Fruit fly (Drosophila melanogaster) whole organism, embryonic: ENCODE data around the gene Lcp65Ag1.
A peak's percentile ranks its signal among the peaks of the same experiment; 100 is the strongest.

ENCODE experiments used
- Bteb2 ChIP-seq: fragments of 200-800 bp; sonication (Bioruptor generic); optimal IDR thresholded peaks from 2 replicates; lab custom pipeline; 2016; ENCODE audit warnings: missing biosample characterization, missing genetic modification characterization
- CG1024 ChIP-seq: fragments of 200-800 bp; sonication (Bioruptor generic); IDR thresholded peaks from 2 replicates; pipeline ENCODE4 v1.3.6; 2022; ENCODE audit warnings: missing biosample characterization, missing genetic modification characterization
- CG10274 ChIP-seq: fragments of 200-800 bp; sonication (Bioruptor generic); optimal IDR thresholded peaks from 3 replicates; lab custom pipeline; 2017; ENCODE audit warnings: missing biosample characterization, mild to moderate bottlenecking, missing genetic modification characterization
- CG10462 ChIP-seq: fragments of 200-800 bp; sonication (Bioruptor generic); optimal IDR thresholded peaks from 2 replicates; lab custom pipeline; 2016; ENCODE audit warnings: missing biosample characterization, missing genetic modification characterization
- CG10959 ChIP-seq: fragments of 200-800 bp; sonication (Bioruptor generic); IDR thresholded peaks from 2 replicates; pipeline ENCODE4 v1.3.6; 2022; ENCODE audit warnings: missing biosample characterization, missing genetic modification characterization
- CG11247 ChIP-seq: fragments of 200-800 bp; sonication (Bioruptor generic); IDR thresholded peaks from 2 replicates; pipeline ENCODE4 v1.3.6; 2022; ENCODE audit warnings: missing biosample characterization, missing genetic modification characterization
- CG12391 ChIP-seq: fragments of 200-800 bp; sonication (Bioruptor generic); optimal IDR thresholded peaks from 3 replicates; lab custom pipeline; 2018; ENCODE audit warnings: missing biosample characterization, mild to moderate bottlenecking, missing genetic modification characterization, moderate library complexity
- CG13296 ChIP-seq: fragments of 200-800 bp; sonication (Bioruptor generic); optimal IDR thresholded peaks from 3 replicates; lab custom pipeline; 2018; ENCODE audit warnings: missing biosample characterization, mild to moderate bottlenecking, missing genetic modification characterization
- CG14441 ChIP-seq: fragments of 200-800 bp; sonication (Bioruptor generic); IDR thresholded peaks from 2 replicates; pipeline ENCODE4 v1.3.6; 2022; ENCODE audit warnings: missing biosample characterization, missing genetic modification characterization
- CG18476 ChIP-seq: fragments of 200-800 bp; sonication (Bioruptor generic); optimal IDR thresholded peaks from 2 replicates; lab custom pipeline; 2016; ENCODE audit warnings: missing biosample characterization, mild to moderate bottlenecking, missing genetic modification characterization
- CG31388 ChIP-seq: fragments of 200-800 bp; sonication (Bioruptor generic); optimal IDR thresholded peaks from 2 replicates; lab custom pipeline; 2016; ENCODE audit warnings: missing biosample characterization, missing genetic modification characterization
- CG3163 ChIP-seq: fragments of 200-800 bp; sonication (Bioruptor generic); optimal IDR thresholded peaks from 3 replicates; lab custom pipeline; 2016; ENCODE audit warnings: missing biosample characterization, missing genetic modification characterization
- CG4820 ChIP-seq: fragments of 200-800 bp; sonication (Bioruptor generic); optimal IDR thresholded peaks from 3 replicates; lab custom pipeline; 2016; ENCODE audit warnings: missing biosample characterization, missing genetic modification characterization
- CG6854 ChIP-seq: fragments of 200-800 bp; sonication (Bioruptor generic); optimal IDR thresholded peaks from 3 replicates; lab custom pipeline; 2017; ENCODE audit warnings: missing biosample characterization, mild to moderate bottlenecking, missing genetic modification characterization
- CG7372 ChIP-seq: fragments of 200-800 bp; sonication (Bioruptor generic); IDR thresholded peaks from 2 replicates; pipeline ENCODE4 v1.3.6; 2022; ENCODE audit warnings: missing biosample characterization, missing genetic modification characterization
- CG7928 ChIP-seq: fragments of 200-800 bp; sonication (Bioruptor generic); optimal IDR thresholded peaks from 2 replicates; lab custom pipeline; 2017; ENCODE audit warnings: missing biosample characterization, mild to moderate bottlenecking, missing genetic modification characterization
- CG8388 ChIP-seq: fragments of 200-800 bp; sonication (Bioruptor generic); optimal IDR thresholded peaks from 2 replicates; lab custom pipeline; 2019; ENCODE audit warnings: missing biosample characterization, mild to moderate bottlenecking, missing genetic modification characterization, moderate library complexity
- Dek ChIP-seq: fragments of 200-800 bp; sonication (Bioruptor generic); optimal IDR thresholded peaks from 3 replicates; lab custom pipeline; 2019; ENCODE audit warnings: missing biosample characterization, mild to moderate bottlenecking, missing genetic modification characterization, moderate library complexity
- Drgx ChIP-seq: fragments of 200-800 bp; sonication (Bioruptor generic); IDR thresholded peaks from 2 replicates; pipeline ENCODE4 v1.3.6; 2022; ENCODE audit warnings: missing biosample characterization, missing genetic modification characterization
- E2f2 ChIP-seq: fragments of 200-800 bp; sonication (Bioruptor generic); IDR thresholded peaks from 2 replicates; pipeline ENCODE4 v1.3.6; 2022; ENCODE audit warnings: missing biosample characterization, missing genetic modification characterization
- HLHmδ ChIP-seq: fragments of 200-800 bp; sonication (Bioruptor generic); optimal IDR thresholded peaks from 2 replicates; lab custom pipeline; 2018; ENCODE audit warnings: missing biosample characterization, mild to moderate bottlenecking, missing genetic modification characterization, moderate library complexity
- Hr39 ChIP-seq: fragments of >200 bp; optimal IDR thresholded peaks from 2 replicates; lab custom pipeline; 2017
- Jarid2 ChIP-seq: fragments of 200-800 bp; sonication (Bioruptor generic); optimal IDR thresholded peaks from 3 replicates; lab custom pipeline; 2017; ENCODE audit warnings: mild to moderate bottlenecking, missing biosample characterization, missing genetic modification reagents, missing genetic modification characterization
- Mad ChIP-seq: fragments of 200-800 bp; sonication (Bioruptor generic); optimal IDR thresholded peaks from 2 replicates; lab custom pipeline; 2016; ENCODE audit warnings: missing biosample characterization, missing genetic modification characterization
- NK7.1 ChIP-seq: fragments of 200-800 bp; sonication (Bioruptor generic); optimal IDR thresholded peaks from 3 replicates; lab custom pipeline; 2016; ENCODE audit warnings: missing biosample characterization, missing genetic modification characterization
- Nf-YB ChIP-seq: fragments of 200-800 bp; sonication (Bioruptor generic); optimal IDR thresholded peaks from 3 replicates; lab custom pipeline; 2019; ENCODE audit warnings: missing biosample characterization, mild to moderate bottlenecking, missing genetic modification characterization, moderate library complexity
- PHDP ChIP-seq: fragments of 200-800 bp; sonication (Bioruptor generic); optimal IDR thresholded peaks from 3 replicates; lab custom pipeline; 2018; ENCODE audit warnings: missing biosample characterization, mild to moderate bottlenecking, missing genetic modification characterization, moderate library complexity
- Poxn ChIP-seq: fragments of 200-800 bp; sonication (Bioruptor generic); IDR thresholded peaks from 2 replicates; pipeline ENCODE4 v1.3.6; 2022; ENCODE audit warnings: missing biosample characterization, missing genetic modification characterization
- Ravus ChIP-seq: fragments of 200-800 bp; sonication (Bioruptor generic); IDR thresholded peaks from 2 replicates; pipeline ENCODE4 v1.3.6; 2022; ENCODE audit warnings: missing biosample characterization, missing genetic modification characterization
- ash1 ChIP-seq: fragments of 200-800 bp; sonication (Bioruptor generic); optimal IDR thresholded peaks from 2 replicates; lab custom pipeline; 2018; ENCODE audit warnings: missing biosample characterization, mild to moderate bottlenecking, missing genetic modification characterization
- az2 ChIP-seq: fragments of 200-800 bp; sonication (Bioruptor generic); optimal IDR thresholded peaks from 3 replicates; lab custom pipeline; 2016; ENCODE audit warnings: missing biosample characterization, missing genetic modification characterization
- bab2 ChIP-seq: fragments of 200-800 bp; sonication (Bioruptor generic); optimal IDR thresholded peaks from 2 replicates; lab custom pipeline; 2016; ENCODE audit warnings: missing biosample characterization, missing genetic modification characterization
- crp ChIP-seq, 2 experiments: fragments of 200-800 bp; sonication (Bioruptor generic); optimal IDR thresholded peaks; 2 replicates in 1 of 2; 3 replicates in 1 of 2; lab custom pipeline; 2017; ENCODE audit warnings: missing biosample characterization in 2 of 2, missing genetic modification characterization in 2 of 2, mild to moderate bottlenecking in 1 of 2, moderate library complexity in 1 of 2
- dpn ChIP-seq, 2 experiments: fragments of 200-800 bp; sonication (Bioruptor generic); optimal IDR thresholded peaks; 3 replicates each; lab custom pipeline; 2016; ENCODE audit warnings: missing biosample characterization in 2 of 2, missing genetic modification characterization in 2 of 2
- dysf ChIP-seq: fragments of 200-800 bp; sonication (Bioruptor generic); IDR thresholded peaks from 3 replicates; pipeline ENCODE4 v1.3.6; 2022; ENCODE audit warnings: missing biosample characterization, missing genetic modification characterization
- ewg ChIP-seq: fragments of 200-800 bp; sonication (Bioruptor generic); optimal IDR thresholded peaks from 3 replicates; lab custom pipeline; 2017; ENCODE audit warnings: mild to moderate bottlenecking, missing biosample characterization, missing genetic modification reagents, missing genetic modification characterization
- fd102C ChIP-seq: fragments of 200-800 bp; sonication (Bioruptor generic); optimal IDR thresholded peaks from 2 replicates; lab custom pipeline; 2018; ENCODE audit warnings: missing biosample characterization, mild to moderate bottlenecking, missing genetic modification characterization, moderate library complexity
- fu2 ChIP-seq: fragments of 200-800 bp; sonication (Bioruptor generic); optimal IDR thresholded peaks from 2 replicates; lab custom pipeline; 2016; ENCODE audit warnings: missing biosample characterization, missing genetic modification characterization
- gt ChIP-seq: fragments of 200-800 bp; sonication (Bioruptor generic); IDR thresholded peaks from 2 replicates; pipeline ENCODE4 v1.3.6; 2022; ENCODE audit warnings: missing biosample characterization, missing genetic modification characterization
- hth ChIP-seq: fragments of >200 bp; optimal IDR thresholded peaks from 2 replicates; lab custom pipeline; 2017; ENCODE audit warnings: inconsistent platforms
- ind ChIP-seq: fragments of 200-800 bp; sonication (Bioruptor generic); optimal IDR thresholded peaks from 3 replicates; lab custom pipeline; 2016; ENCODE audit warnings: missing biosample characterization, missing genetic modification characterization
- lmd ChIP-seq: fragments of 200-800 bp; sonication (Bioruptor generic); IDR thresholded peaks from 2 replicates; pipeline ENCODE4 v1.3.6; 2022; ENCODE audit warnings: missing biosample characterization, missing genetic modification characterization
- nau ChIP-seq: fragments of 200-800 bp; sonication (Bioruptor generic); optimal IDR thresholded peaks from 3 replicates; lab custom pipeline; 2017; ENCODE audit warnings: missing biosample characterization, mild to moderate bottlenecking, missing genetic modification characterization, missing genetic modification reagents
- pb ChIP-seq: fragments of 200-800 bp; sonication (Bioruptor generic); optimal IDR thresholded peaks from 3 replicates; lab custom pipeline; 2016; ENCODE audit warnings: missing biosample characterization, missing genetic modification characterization
- sc ChIP-seq, 3 experiments: fragments of >200 bp in 2 of 3; fragments of 200-800 bp in 1 of 3; sonication (Bioruptor generic) in 1 of 3; optimal IDR thresholded peaks; 2 replicates in 2 of 3; 3 replicates in 1 of 3; lab custom pipeline; 2017; ENCODE audit warnings: mild to moderate bottlenecking in 1 of 3, missing biosample characterization in 1 of 3, missing genetic modification characterization in 1 of 3, missing genetic modification reagents in 1 of 3
- slbo ChIP-seq: fragments of 200-800 bp; sonication (Bioruptor generic); IDR thresholded peaks from 2 replicates; pipeline ENCODE4 v1.3.6; 2022; ENCODE audit warnings: missing biosample characterization, missing genetic modification characterization
- slou ChIP-seq: fragments of 200-800 bp; sonication (Bioruptor generic); optimal IDR thresholded peaks from 3 replicates; lab custom pipeline; 2016; ENCODE audit warnings: missing biosample characterization, missing genetic modification characterization
- stc ChIP-seq: fragments of 200-800 bp; sonication (Bioruptor generic); IDR thresholded peaks from 2 replicates; pipeline ENCODE4 v1.3.6; 2022; ENCODE audit warnings: missing biosample characterization, missing genetic modification characterization
- twi ChIP-seq: fragments of 200-800 bp; optimal IDR thresholded peaks from 2 replicates; lab custom pipeline; 2019; ENCODE audit warnings: missing biosample characterization, mild to moderate bottlenecking, missing genetic modification characterization, moderate library complexity
- usp ChIP-seq: fragments of >200 bp; optimal IDR thresholded peaks from 2 replicates; lab custom pipeline; 2017; ENCODE audit warnings: missing biosample characterization, missing genetic modification characterization

The Lcp65Ag1 gene

DNA sequence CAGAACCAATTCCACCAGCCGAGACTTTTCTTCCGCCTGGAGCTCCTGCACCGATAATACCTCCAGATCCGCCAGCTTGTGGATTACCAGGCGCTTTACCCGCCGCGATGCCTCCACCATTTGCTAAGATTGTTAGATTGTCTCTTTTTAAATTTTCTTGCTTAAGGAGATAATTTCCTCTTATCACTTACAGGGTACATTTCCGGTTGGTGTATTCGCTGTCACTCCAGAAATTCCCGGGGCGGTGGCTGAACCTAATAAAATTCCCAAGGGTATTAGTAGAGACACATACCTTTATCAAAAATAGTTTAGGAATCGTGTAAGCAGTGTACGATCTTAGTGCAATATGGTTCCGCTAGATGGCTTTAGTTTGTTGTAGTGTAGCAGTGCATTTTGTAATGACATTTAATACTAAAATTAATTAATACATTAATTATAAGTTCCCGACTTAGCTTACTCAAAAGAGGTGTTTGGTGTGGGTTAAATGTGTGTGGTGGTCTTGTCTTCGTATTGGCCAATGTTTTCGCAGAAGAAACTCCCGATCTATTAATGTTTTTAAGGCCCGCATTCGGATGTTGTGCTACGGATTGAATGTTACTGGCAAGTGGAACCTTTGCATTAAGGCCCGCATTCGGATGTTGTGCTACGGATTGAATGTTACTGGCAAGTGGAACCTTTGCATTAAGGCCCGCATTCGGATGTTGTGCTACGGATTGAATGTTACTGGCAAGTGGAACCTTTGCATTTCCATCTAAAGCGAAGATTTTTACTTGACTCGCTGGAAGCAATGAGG is 10.3 kb downstream of the Lcp65Ag1 start (continued):
- TF ChIP-seq nau (GFP tag; lab: Kevin White, UChicago), result peak; percentile 87
- TF ChIP-seq NK7.1 (GFP tag; lab: Kevin White, UChicago), result peak; percentile 79
- peak; percentile 82 for TF ChIP-seq fd102C (GFP tag; lab: Kevin White, UChicago)
- TF ChIP-seq ewg, result peak; percentile 49
- TF ChIP-seq bab2 (GFP tag; lab: Kevin White, UChicago), result peak; percentile 42
- TF ChIP-seq usp, result no peak
- TF ChIP-seq CG14441 (GFP tag; lab: Robert Waterston, UW), result peak; percentile 72
- no peak for TF ChIP-seq gt
- peak; percentile 75 for TF ChIP-seq CG6854 (GFP tag; lab: Kevin White, UChicago)
- TF ChIP-seq Poxn, result no peak
- peak; percentile 4 for TF ChIP-seq CG3163 (GFP tag; lab: Kevin White, UChicago)
- peak; percentile 89 for TF ChIP-seq stc
- TF ChIP-seq E2f2, result peak; percentile 64
- peak; percentile 18 for TF ChIP-seq CG7928 (GFP tag; lab: Kevin White, UChicago)
- peak; percentile 89 for TF ChIP-seq CG1024 (GFP tag; lab: Robert Waterston, UW)
- no peak for TF ChIP-seq Dek (tag; lab: Kevin White, UChicago)
- TF ChIP-seq CG10959 (GFP tag; lab: Robert Waterston, UW), result peak; percentile 69; the same call in 1 of the 2 replicates
- TF ChIP-seq CG11247 (GFP tag; lab: Robert Waterston, UW), result peak; percentile 79
- TF ChIP-seq PHDP (tag; lab: Kevin White, UChicago), result peak; percentile 73
- TF ChIP-seq fu2 (GFP tag; lab: Kevin White, UChicago), result no peak
- TF ChIP-seq Jarid2, result peak; percentile 58
- peak; percentile 97 for TF ChIP-seq HLHmδ
- TF ChIP-seq az2 (GFP tag; lab: Kevin White, UChicago), result peak; percentile 32
- TF ChIP-seq lmd (GFP tag; lab: Robert Waterston, UW), result peak; percentile 74
- TF ChIP-seq sc (optimal IDR thresholded peaks at IDR 0.05; lab: Kevin White, UChicago), result no peak
- TF ChIP-seq sc (GFP tag; optimal IDR thresholded peaks at IDR 0.05; lab: Kevin White, UChicago), result peak; percentile 29
- peak; percentile 83 for TF ChIP-seq CG7372 (GFP tag; lab: Robert Waterston, UW)
- peak; percentile 55 for TF ChIP-seq CG8388 (GFP tag; lab: Kevin White, UChicago)
- TF ChIP-seq twi (tag; lab: Kevin White, UChicago), result no peak
- TF ChIP-seq dpn (GFP tag; optimal IDR thresholded peaks at IDR 0.05; lab: Kevin White, UChicago), result peak; percentile 38 to 91
- TF ChIP-seq slou (GFP tag; lab: Kevin White, UChicago), result peak; percentile 2
- no peak for TF ChIP-seq Hr39
- TF ChIP-seq dysf, result peak; percentile 79; the same call in 2 of the 3 replicates
- TF ChIP-seq CG12391 (tag; lab: Kevin White, UChicago), result peak; percentile 56
- TF ChIP-seq Ravus (GFP tag; lab: Robert Waterston, UW), result no peak; the same call in 1 of the 2 replicates
- TF ChIP-seq crp (GFP tag; optimal IDR thresholded peaks at IDR 0.05; lab: Kevin White, UChicago), result peak in 1 of 2 experiments; percentile 22
- TF ChIP-seq Bteb2 (GFP tag; lab: Kevin White, UChicago), result no peak
- no peak for TF ChIP-seq Drgx (GFP tag; lab: Robert Waterston, UW)
- no peak for TF ChIP-seq CG31388 (GFP tag; lab: Kevin White, UChicago)
- peak; percentile 8 for TF ChIP-seq CG18476 (GFP tag; lab: Kevin White, UChicago)
- TF ChIP-seq CG13296 (GFP tag; lab: Kevin White, UChicago), result peak; percentile 85
- TF ChIP-seq ind (GFP tag; lab: Kevin White, UChicago), result peak; percentile 20
- peak; percentile 69 for TF ChIP-seq CG10274 (GFP tag; lab: Kevin White, UChicago)
- peak; percentile 7 for TF ChIP-seq CG10462 (GFP tag; lab: Kevin White, UChicago)
- TF ChIP-seq Mad, result peak; percentile 27
- no peak for TF ChIP-seq hth
- TF ChIP-seq pb (GFP tag; lab: Kevin White, UChicago), result peak; percentile 84
- TF ChIP-seq CG4820, result peak; percentile 47
- peak; percentile 77 for TF ChIP-seq ash1 (GFP tag; lab: Kevin White, UChicago)
- TF ChIP-seq slbo, result peak; percentile 71
- peak; percentile 45 for TF ChIP-seq Nf-YB (GFP tag; lab: Kevin White, UChicago)
